Worm (Caenorhabditis elegans): ENCODE data around the gene nhr-9.

DNA sequence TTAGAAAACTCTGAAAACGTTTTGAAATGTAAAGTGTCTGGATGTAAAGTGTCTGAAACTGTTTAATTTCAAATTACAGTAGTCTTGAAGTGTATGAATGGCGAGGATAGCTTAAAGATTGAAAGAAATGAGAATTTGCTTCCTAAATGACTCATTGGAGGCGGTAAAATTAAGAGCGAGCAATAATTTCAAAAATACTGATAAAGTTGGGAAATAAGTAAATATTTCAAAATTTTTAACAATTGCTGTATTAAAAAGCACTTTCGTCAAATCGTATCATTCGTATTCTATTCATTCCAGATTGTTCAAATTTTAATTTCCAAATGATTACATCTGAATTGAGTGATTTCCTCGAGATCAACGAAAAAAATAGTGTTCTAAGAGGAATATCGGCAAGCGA lies 29.1 kb downstream of the nhr-9 start, which contains the start of gene B0280.2:
- TF ChIP-seq pha-4 (tag; optimal IDR thresholded peaks at IDR 0.05) (no peak), F22D6.2 (tag; optimal IDR thresholded peaks at IDR 0.05) (no peak), F57C9.4 (tag; optimal IDR thresholded peaks at IDR 0.05) (no peak), aptf-2 (GFP tag; conservative IDR thresholded peaks at IDR 0.05) (no peak), nhr-90 (tag; optimal IDR thresholded peaks at IDR 0.05) (no peak), C06A6.2 (GFP tag; conservative IDR thresholded peaks at IDR 0.05) (no peak), madf-6 (GFP tag; IDR thresholded peaks at IDR 0.05) (no peak), ztf-3 (GFP tag; optimal IDR thresholded peaks at IDR 0.05) (no peak), ZK185.1 (tag; optimal IDR thresholded peaks at IDR 0.05; ENCODE audit: poor library complexity, severe bottlenecking) (no peak), ccch-3 (GFP tag; optimal IDR thresholded peaks at IDR 0.05) (no peak), attf-6 (GFP tag; IDR thresholded peaks at IDR 0.05) (no peak), mel-28 (tag; optimal IDR thresholded peaks at IDR 0.05; ENCODE audit: borderline replicate concordance) (no peak), unc-130 (GFP tag; optimal IDR thresholded peaks at IDR 0.05) (no peak)
